Worm (Caenorhabditis elegans): ENCODE measurements around the gene atg-13.

DNA sequence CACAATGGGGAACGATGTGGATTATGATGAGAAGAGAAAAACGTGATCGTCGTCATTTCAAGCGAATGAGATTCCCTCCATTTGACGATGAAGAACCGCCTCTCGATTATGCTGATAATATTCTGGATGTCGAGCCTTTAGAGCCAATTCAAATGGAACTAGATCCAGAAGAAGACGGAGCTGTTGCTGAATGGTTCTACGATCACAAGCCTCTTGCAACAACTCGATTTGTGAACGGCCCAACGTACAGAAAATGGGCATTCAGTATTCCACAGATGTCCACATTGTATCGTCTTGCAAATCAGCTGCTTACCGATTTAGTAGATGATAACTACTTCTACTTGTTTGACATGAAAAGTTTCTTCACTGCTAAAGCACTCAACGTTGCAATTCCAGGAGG, 6.8 kb upstream of the atg-13 start:
- TF ChIP-seq ama-1 (optimal IDR thresholded peaks at IDR 0.05) (no peak), aly-2 (tag; optimal IDR thresholded peaks at IDR 0.05) (no peak), nhr-19 (GFP tag; conservative IDR thresholded peaks at IDR 0.05) (no peak), ceh-63 (GFP tag; optimal IDR thresholded peaks at IDR 0.05) (no peak), sox-4 (tag; optimal IDR thresholded peaks at IDR 0.05) (no peak), blmp-1 (tag; optimal IDR thresholded peaks at IDR 0.05) (no peak), unc-62 (GFP tag; optimal IDR thresholded peaks at IDR 0.05) (no peak), elt-3 (tag; optimal IDR thresholded peaks at IDR 0.05) (no peak), efl-1 (optimal IDR thresholded peaks at IDR 0.05) (no peak), efl-1 (GFP tag; optimal IDR thresholded peaks at IDR 0.05 in 1 of 2) (peak in 1 of 2 experiments; percentile 41), ceh-82 (tag; optimal IDR thresholded peaks at IDR 0.05) (no peak)
